Worm (Caenorhabditis elegans): ENCODE results near the gene F41H10.1.
A peak's percentile ranks its signal among the peaks of the same experiment; 100 is the strongest.

The F41H10.1 gene

ce11 chrIV:5364135-5364609 is 18.5 kb upstream of the F41H10.1 start, which contains the start of the genes hda-6 and F41H10.4 (continued):
- TF ChIP-seq irx-1 (tag; optimal IDR thresholded peaks at IDR 0.05) (peak; percentile 86), fkh-8 (tag; optimal IDR thresholded peaks at IDR 0.05) (peak; percentile 71), nhr-12 (tag; optimal IDR thresholded peaks at IDR 0.05) (no peak), nhr-84 (tag; optimal IDR thresholded peaks at IDR 0.05) (no peak), nhr-71 (tag; optimal IDR thresholded peaks at IDR 0.05) (peak; percentile 90), F16B12.6 (tag; optimal IDR thresholded peaks at IDR 0.05) (peak; percentile 88), ces-1 (GFP tag; optimal IDR thresholded peaks at IDR 0.05) (no peak), lin-13 (GFP tag; optimal IDR thresholded peaks at IDR 0.05) (peak; percentile 43), aha-1 (tag; optimal IDR thresholded peaks at IDR 0.05) (no peak), mep-1 (tag; optimal IDR thresholded peaks at IDR 0.05) (peak; percentile 93), ztf-11 (tag; optimal IDR thresholded peaks at IDR 0.05) (peak in 1 of 2 experiments; percentile 89), pqm-1 (tag; optimal IDR thresholded peaks at IDR 0.05) (no peak), ceh-82 (tag; optimal IDR thresholded peaks at IDR 0.05) (peak; percentile 55 to 68 (median 57)), nhr-76 (tag; optimal IDR thresholded peaks at IDR 0.05) (no peak), jun-1 (tag; optimal IDR thresholded peaks at IDR 0.05) (no peak), dpl-1 (GFP tag; optimal IDR thresholded peaks at IDR 0.05) (peak; percentile 67 to 82 (median 81)), hpl-2 (GFP tag; optimal IDR thresholded peaks at IDR 0.05) (peak; percentile 2), egl-27 (tag; optimal IDR thresholded peaks at IDR 0.05) (no peak), blmp-1 (tag; optimal IDR thresholded peaks at IDR 0.05) (peak; percentile 40), sptf-1 (tag; optimal IDR thresholded peaks at IDR 0.05) (no peak), unc-62 (GFP tag; optimal IDR thresholded peaks at IDR 0.05) (no peak), lin-14 (GFP tag; optimal IDR thresholded peaks at IDR 0.05) (peak; percentile 88), rnt-1 (tag; optimal IDR thresholded peaks at IDR 0.05) (peak; percentile 97), ets-5 (GFP tag; IDR thresholded peaks at IDR 0.05) (no peak), skn-1 (tag; optimal IDR thresholded peaks at IDR 0.05) (no peak), nhr-28 (tag; optimal IDR thresholded peaks at IDR 0.05) (no peak), dsc-1 (tag; optimal IDR thresholded peaks at IDR 0.05) (peak; percentile 85), efl-3 (GFP tag; optimal IDR thresholded peaks at IDR 0.05) (no peak), ceh-63 (GFP tag; optimal IDR thresholded peaks at IDR 0.05) (no peak), unc-30 (tag; optimal IDR thresholded peaks at IDR 0.05) (no peak), lin-39 (tag; optimal IDR thresholded peaks at IDR 0.05) (peak; percentile 31), nhr-237 (tag; optimal IDR thresholded peaks at IDR 0.05) (no peak), ama-1 (optimal IDR thresholded peaks at IDR 0.05) (no peak), C04F5.9 (tag; optimal IDR thresholded peaks at IDR 0.05) (peak; percentile 40), nhr-19 (GFP tag; conservative IDR thresholded peaks at IDR 0.05) (peak; percentile 76), Y116A8C.19 (tag; optimal IDR thresholded peaks at IDR 0.05; ENCODE audit: borderline replicate concordance) (peak; percentile 27), hlh-17 (GFP tag; optimal IDR thresholded peaks at IDR 0.05; ENCODE audit: borderline replicate concordance) (no peak), nhr-77 (tag; optimal IDR thresholded peaks at IDR 0.05) (peak; percentile 39), sox-4 (tag; optimal IDR thresholded peaks at IDR 0.05) (peak; percentile 65), ceh-90 (tag; optimal IDR thresholded peaks at IDR 0.05) (peak; percentile 85)

ce11 chrIV:5366567-5366966 is 16.1 kb upstream of the F41H10.1 start, which contains the start of gene sand-1:
TSS of gene sand-1 (plus strand) at chrIV:5366867.
- TF ChIP-seq isw-1 (GFP tag; IDR thresholded peaks at IDR 0.05) (no peak), nhr-77 (tag; optimal IDR thresholded peaks at IDR 0.05) (no peak), lin-14 (GFP tag; optimal IDR thresholded peaks at IDR 0.05) (no peak), nhr-28 (tag; optimal IDR thresholded peaks at IDR 0.05) (no peak), F16B12.6 (tag; optimal IDR thresholded peaks at IDR 0.05) (no peak), unc-130 (tag; optimal IDR thresholded peaks at IDR 0.05) (no peak), ceh-63 (GFP tag; optimal IDR thresholded peaks at IDR 0.05) (no peak), lin-13 (GFP tag; optimal IDR thresholded peaks at IDR 0.05) (no peak), lsy-2 (tag; optimal IDR thresholded peaks at IDR 0.05) (no peak), nhr-11 (tag; optimal IDR thresholded peaks at IDR 0.05) (no peak), nhr-90 (tag; optimal IDR thresholded peaks at IDR 0.05; ENCODE audit: poor library complexity) (no peak), mab-9 (GFP tag; IDR thresholded peaks at IDR 0.05) (no peak), ama-1 (optimal IDR thresholded peaks at IDR 0.05) (no peak), nhr-237 (tag; optimal IDR thresholded peaks at IDR 0.05) (no peak), unc-30 (tag; optimal IDR thresholded peaks at IDR 0.05) (no peak), Y116A8C.19 (tag; optimal IDR thresholded peaks at IDR 0.05; ENCODE audit: borderline replicate concordance) (no peak)
